Worm (Caenorhabditis elegans) whole organism, L4 larva: ENCODE results near the gene cpr-2.
"Not testable (repeated sequence)": the region's sequence is repeated elsewhere in the genome, so short reads cannot be mapped to it uniquely, and the experiment has no call there.

Experiments used
- F26F4.8 ChIP-seq: fragments of 200-800 bp; sonication (Bioruptor generic); conservative IDR thresholded peaks from 2 replicates; pipeline ENCODE4 v1.3.6; 2022; ENCODE audit warnings: missing genetic modification characterization, missing compliant biosample characterization
- R02D3.7 ChIP-seq: fragments of 150-350 bp; sonication (generic microtip); optimal IDR thresholded peaks from 3 replicates; lab custom pipeline; 2014; ENCODE audit warnings: missing biosample characterization, missing genetic modification characterization
- T26A8.4 ChIP-seq: fragments of 200-800 bp; sonication (Bioruptor generic); IDR thresholded peaks from 2 replicates; pipeline ENCODE4 v1.3.6; 2022; ENCODE audit warnings: missing genetic modification characterization, missing compliant biosample characterization
- Y48G9A.11 ChIP-seq: fragments of 200-800 bp; sonication (Bioruptor generic); IDR thresholded peaks from 2 replicates; pipeline ENCODE4 v1.3.6; 2022; ENCODE audit warnings: missing genetic modification reagents, missing genetic modification characterization, missing compliant biosample characterization
- Y5F2A.4 ChIP-seq: fragments of 200-800 bp; sonication (Bioruptor generic); optimal IDR thresholded peaks from 2 replicates; lab custom pipeline; 2018; ENCODE audit warnings: mild to moderate bottlenecking, missing genetic modification characterization, missing compliant biosample characterization
- ZK546.5 ChIP-seq, 2 experiments: sonication (generic microtip); optimal IDR thresholded peaks; 2 replicates each; lab custom pipeline; 2017; ENCODE audit warnings: missing biosample characterization in 2 of 2, missing genetic modification characterization in 2 of 2
- aha-1 ChIP-seq: fragments of 150-350 bp; peaks from one replicate; lab custom pipeline; 2014; ENCODE audit warnings: missing biosample characterization, missing genetic modification characterization
- arid-1 ChIP-seq: fragments of 200-800 bp; sonication (Bioruptor generic); conservative IDR thresholded peaks from 2 replicates; pipeline ENCODE4 v1.3.6; 2022; ENCODE audit warnings: missing genetic modification reagents, missing genetic modification characterization, missing compliant biosample characterization
- attf-4 ChIP-seq: sonication (generic microtip); optimal IDR thresholded peaks from 3 replicates; lab custom pipeline; 2017; ENCODE audit warnings: missing biosample characterization, missing genetic modification characterization
- ceh-20 ChIP-seq: fragments of 200-800 bp; sonication (Bioruptor generic); IDR thresholded peaks from 2 replicates; pipeline ENCODE4 v1.3.6; 2022; ENCODE audit warnings: missing genetic modification reagents, missing genetic modification characterization, missing compliant biosample characterization
- ceh-28 ChIP-seq: fragments of 150-350 bp; optimal IDR thresholded peaks from 2 replicates; lab custom pipeline; 2014; ENCODE audit warnings: missing biosample characterization, missing genetic modification reagents, missing genetic modification characterization
- ceh-32 ChIP-seq: sonication (generic microtip); optimal IDR thresholded peaks from 2 replicates; lab custom pipeline; 2016; ENCODE audit warnings: mild to moderate bottlenecking, missing genetic modification characterization, missing compliant biosample characterization; ENCODE audit not compliant: poor library complexity
- ceh-44 ChIP-seq: fragments of 200-800 bp; sonication (Bioruptor generic); IDR thresholded peaks from 2 replicates; pipeline ENCODE4 v1.3.6; 2022; ENCODE audit warnings: missing genetic modification reagents, missing genetic modification characterization, missing compliant biosample characterization
- ceh-62 ChIP-seq: sonication (generic microtip); optimal IDR thresholded peaks from 2 replicates; lab custom pipeline; 2017; ENCODE audit warnings: missing biosample characterization, missing genetic modification characterization
- ceh-82 ChIP-seq: sonication (generic microtip); optimal IDR thresholded peaks from 2 replicates; lab custom pipeline; 2017; ENCODE audit warnings: missing biosample characterization, missing genetic modification characterization
- ces-1 ChIP-seq: fragments of 150-350 bp; sonication (generic microtip); optimal IDR thresholded peaks from 4 replicates; lab custom pipeline; 2014; ENCODE audit warnings: missing biosample characterization, missing genetic modification reagents, missing genetic modification characterization
- ctbp-1 ChIP-seq: fragments of 200-800 bp; sonication (Bioruptor generic); IDR thresholded peaks from 2 replicates; pipeline ENCODE4 v1.3.6; 2022; ENCODE audit warnings: missing genetic modification reagents, missing genetic modification characterization, missing compliant biosample characterization
- dmd-6 ChIP-seq: fragments of 200-800 bp; sonication (Bioruptor generic); IDR thresholded peaks from 2 replicates; pipeline ENCODE4 v1.3.6; 2022; ENCODE audit warnings: missing genetic modification reagents, missing genetic modification characterization, missing compliant biosample characterization
- dpl-1 ChIP-seq: fragments of 150-350 bp; optimal IDR thresholded peaks from 2 replicates; lab custom pipeline; 2014; ENCODE audit warnings: missing biosample characterization, missing genetic modification reagents, missing genetic modification characterization
- fos-1 ChIP-seq: fragments of 150-350 bp; optimal IDR thresholded peaks from 2 replicates; lab custom pipeline; 2014; ENCODE audit warnings: missing biosample characterization, missing genetic modification characterization
- hif-1 ChIP-seq, 2 experiments: sonication (generic microtip); optimal IDR thresholded peaks; 2 replicates each; lab custom pipeline; 2016 to 2017; ENCODE audit warnings: missing compliant biosample characterization in 2 of 2, missing genetic modification characterization in 2 of 2, missing genetic modification reagents in 2 of 2, missing genotype in 2 of 2, mild to moderate bottlenecking in 1 of 2
- hlh-11 ChIP-seq: fragments of 200-800 bp; sonication (Bioruptor generic); optimal IDR thresholded peaks from 2 replicates; lab custom pipeline; 2018; ENCODE audit warnings: mild to moderate bottlenecking, missing genetic modification characterization, missing compliant biosample characterization
- jun-1 ChIP-seq: fragments of 150-350 bp; optimal IDR thresholded peaks from 2 replicates; lab custom pipeline; 2014; ENCODE audit warnings: missing biosample characterization, missing genetic modification reagents, missing genetic modification characterization
- lin-13 ChIP-seq: fragments of 150-350 bp; optimal IDR thresholded peaks from 2 replicates; lab custom pipeline; 2014; ENCODE audit warnings: missing biosample characterization, missing genetic modification reagents, missing genetic modification characterization
- lin-15B ChIP-seq: fragments of 150-350 bp; sonication (generic microtip); optimal IDR thresholded peaks from 3 replicates; lab custom pipeline; 2014; ENCODE audit warnings: missing biosample characterization, missing genetic modification characterization
- lin-38 ChIP-seq: fragments of 200-800 bp; sonication (Bioruptor generic); IDR thresholded peaks from 2 replicates; pipeline ENCODE4 v1.3.6; 2022; ENCODE audit warnings: missing genetic modification reagents, missing genetic modification characterization, missing compliant biosample characterization
- lir-3 ChIP-seq: sonication (generic microtip); optimal IDR thresholded peaks from 2 replicates; lab custom pipeline; 2016; ENCODE audit warnings: mild to moderate bottlenecking, missing genetic modification characterization, missing compliant biosample characterization
- madf-5 ChIP-seq, 2 experiments: fragments of 200-800 bp; sonication (Bioruptor generic); IDR thresholded peaks; 2 replicates each; pipeline ENCODE4 v1.3.6; 2022; ENCODE audit warnings: missing compliant biosample characterization in 2 of 2, missing genetic modification characterization in 2 of 2
- mdt-29 ChIP-seq: fragments of 200-800 bp; sonication (Bioruptor generic); IDR thresholded peaks from 2 replicates; pipeline ENCODE4 v1.3.6; 2022; ENCODE audit warnings: missing genetic modification reagents, missing genetic modification characterization, missing compliant biosample characterization
- mes-2 ChIP-seq: sonication (generic microtip); optimal IDR thresholded peaks from 2 replicates; lab custom pipeline; 2016; ENCODE audit warnings: missing genotype, mild to moderate bottlenecking, missing genetic modification characterization, missing compliant biosample characterization; ENCODE audit not compliant: poor library complexity, severe bottlenecking
- nhr-10 ChIP-seq: fragments of 150-350 bp; optimal IDR thresholded peaks from 2 replicates; lab custom pipeline; 2014; ENCODE audit warnings: missing biosample characterization, missing genetic modification characterization
- nhr-41 ChIP-seq: fragments of 200-800 bp; sonication (Bioruptor generic); IDR thresholded peaks from 2 replicates; pipeline ENCODE4 v1.3.6; 2022; ENCODE audit warnings: missing genetic modification reagents, missing genetic modification characterization, missing compliant biosample characterization
- nhr-76 ChIP-seq: fragments of 150-350 bp; optimal IDR thresholded peaks from 2 replicates; lab custom pipeline; 2014; ENCODE audit warnings: missing biosample characterization, missing genetic modification characterization
- nhr-77 ChIP-seq: fragments of 150-350 bp; optimal IDR thresholded peaks from 2 replicates; lab custom pipeline; 2014; ENCODE audit warnings: missing biosample characterization, missing genetic modification characterization
- pha-4 ChIP-seq, 2 experiments: fragments of 150-350 bp in 1 of 2; fragments of 200-800 bp in 1 of 2; sonication (Bioruptor generic) in 1 of 2; IDR thresholded peaks in 1 of 2; optimal IDR thresholded peaks in 1 of 2; 2 replicates each; pipeline versions ENCODE4 v1.3.6 to Lab custom; 2014 to 2022; ENCODE audit warnings: missing genetic modification characterization in 2 of 2, missing genetic modification reagents in 2 of 2, missing biosample characterization in 1 of 2, missing compliant biosample characterization in 1 of 2
- pqm-1 ChIP-seq: sonication (generic microtip); optimal IDR thresholded peaks from 2 replicates; lab custom pipeline; 2017; ENCODE audit warnings: missing biosample characterization, missing genetic modification characterization
- rbr-2 ChIP-seq: sonication (generic microtip); optimal IDR thresholded peaks from 2 replicates; lab custom pipeline; 2016; ENCODE audit warnings: missing genotype, missing genetic modification characterization, missing compliant biosample characterization
- spr-1 ChIP-seq: sonication (generic microtip); optimal IDR thresholded peaks from 2 replicates; lab custom pipeline; 2016; ENCODE audit warnings: mild to moderate bottlenecking, missing genetic modification characterization, missing compliant biosample characterization
- tag-97 ChIP-seq: fragments of 200-800 bp; sonication (Bioruptor generic); IDR thresholded peaks from 2 replicates; pipeline ENCODE4 v1.3.6; 2022; ENCODE audit warnings: missing genetic modification characterization, missing compliant biosample characterization
- unc-62 ChIP-seq, 3 experiments: fragments of 150-350 bp in 1 of 3; sonication (generic microtip); optimal IDR thresholded peaks in 2 of 3; peaks in 1 of 3; 1 replicate in 1 of 3; 2 replicates in 2 of 3; lab custom pipeline; 2014 to 2017; ENCODE audit warnings: missing biosample characterization in 3 of 3, missing genetic modification characterization in 3 of 3, missing genetic modification reagents in 3 of 3, missing genotype in 1 of 3
- zag-1 ChIP-seq: fragments of 150-350 bp; optimal IDR thresholded peaks from 2 replicates; lab custom pipeline; 2014; ENCODE audit warnings: missing biosample characterization, missing genetic modification characterization
- zfp-3 ChIP-seq: fragments of 200-800 bp; sonication (Bioruptor generic); conservative IDR thresholded peaks from 2 replicates; pipeline ENCODE4 v1.3.6; 2022; ENCODE audit warnings: missing genetic modification reagents, missing genetic modification characterization, missing compliant biosample characterization

Gene cpr-2

DNA sequence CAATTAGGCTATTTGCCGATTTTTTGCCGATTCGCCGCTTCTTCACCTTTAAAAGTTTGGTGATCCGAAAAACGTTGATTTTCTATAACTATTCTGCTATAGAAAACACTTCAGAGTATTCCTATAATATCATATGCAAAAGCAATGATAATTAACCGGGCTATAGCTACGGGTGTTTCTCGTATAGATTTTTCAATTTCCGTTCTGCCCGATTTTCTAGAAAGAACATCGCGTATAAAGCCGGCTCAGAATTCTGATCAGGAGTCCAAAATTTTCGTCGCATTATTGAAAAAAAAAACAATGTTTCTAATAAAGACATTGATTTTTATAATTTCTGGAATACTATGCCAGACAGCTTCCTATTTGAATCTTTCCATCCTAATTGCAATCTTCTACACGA, 16.8 kb upstream of the cpr-2 start, which contains the start of gene srbc-65 (continued):
- TF ChIP-seq ceh-82: no peak
- no peak for TF ChIP-seq unc-62 (GFP tag; optimal IDR thresholded peaks at IDR 0.05 in 1 of 2; lab: Kevin White, UChicago)
- no peak for TF ChIP-seq unc-62 (tag; optimal IDR thresholded peaks at IDR 0.05; lab: Kevin White, UChicago)
- no peak for TF ChIP-seq pqm-1 (tag; lab: Kevin White, UChicago)
- no peak for TF ChIP-seq jun-1 (tag; lab: Kevin White, UChicago)
- TF ChIP-seq fos-1 (tag; lab: Kevin White, UChicago): no peak
- no peak for TF ChIP-seq hif-1 (tag; optimal IDR thresholded peaks at IDR 0.05; lab: Kevin White, UChicago)
- TF ChIP-seq, all 104 proteins: peak for 0

DNA sequence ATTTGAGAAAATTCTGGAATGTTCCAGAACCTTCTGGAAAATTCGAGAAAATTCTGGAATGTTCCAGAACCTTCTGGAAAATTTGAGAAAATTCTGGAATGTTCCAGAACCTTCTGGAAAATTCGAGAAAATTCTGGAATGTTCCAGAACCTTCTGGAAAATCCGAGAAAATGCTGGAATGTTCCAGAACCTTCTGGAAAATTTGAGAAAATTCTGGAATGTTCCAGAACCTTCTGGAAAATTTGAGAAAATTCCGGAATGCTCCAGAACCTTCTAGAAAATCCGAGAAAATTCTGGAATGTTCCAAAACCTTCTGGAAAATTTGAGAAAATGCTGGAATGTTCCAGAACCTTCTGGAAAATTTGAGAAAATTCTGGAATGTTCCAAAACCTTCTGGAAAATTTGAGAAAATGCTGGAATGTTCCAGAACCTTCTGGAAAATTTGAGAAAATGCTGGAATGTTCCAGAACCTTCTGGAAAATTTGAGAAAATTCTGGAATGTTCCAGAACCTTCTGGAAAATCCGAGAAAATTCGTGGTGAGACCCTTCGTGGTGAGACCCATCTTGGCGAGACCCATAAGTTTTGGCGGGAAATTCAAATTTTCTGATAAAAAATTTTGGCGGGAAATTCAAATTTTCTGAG, 14.2 kb upstream of the cpr-2 start:
- TF ChIP-seq pha-4 (GFP tag; IDR thresholded peaks at IDR 0.05; lab: Robert Waterston, UW): 0 out of 2 replicates have a peak, but pooled peaks have one; percentile 19
- not testable (repeated sequence) for TF ChIP-seq pha-4 (tag; optimal IDR thresholded peaks at IDR 0.05; lab: Kevin White, UChicago)

DNA sequence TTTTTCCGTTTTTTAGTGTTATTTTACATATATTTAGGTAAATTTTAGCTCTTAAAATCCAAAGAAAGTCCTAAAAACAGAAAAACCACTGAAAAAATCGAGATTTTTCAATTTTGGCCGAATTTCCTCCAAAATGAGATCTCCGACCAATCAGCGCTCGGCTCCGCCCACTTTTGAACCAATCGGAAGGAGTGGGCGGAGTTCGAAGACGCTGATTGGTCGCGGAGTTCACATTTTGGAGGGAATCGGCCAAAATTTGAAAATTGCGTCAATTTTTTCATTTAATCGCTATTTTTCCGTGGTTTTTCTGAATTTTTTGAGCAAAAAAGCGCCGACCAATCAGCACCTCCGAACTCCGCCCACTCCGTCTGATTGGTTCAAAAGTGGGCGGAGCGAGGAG, 6.8 kb upstream of the cpr-2 start:
- no peak for TF ChIP-seq ceh-32 (tag; lab: Kevin White, UChicago)
- TF ChIP-seq lin-38 (GFP tag; lab: Robert Waterston, UW): 0 out of 2 replicates have a peak, but pooled peaks have one; percentile 19

DNA sequence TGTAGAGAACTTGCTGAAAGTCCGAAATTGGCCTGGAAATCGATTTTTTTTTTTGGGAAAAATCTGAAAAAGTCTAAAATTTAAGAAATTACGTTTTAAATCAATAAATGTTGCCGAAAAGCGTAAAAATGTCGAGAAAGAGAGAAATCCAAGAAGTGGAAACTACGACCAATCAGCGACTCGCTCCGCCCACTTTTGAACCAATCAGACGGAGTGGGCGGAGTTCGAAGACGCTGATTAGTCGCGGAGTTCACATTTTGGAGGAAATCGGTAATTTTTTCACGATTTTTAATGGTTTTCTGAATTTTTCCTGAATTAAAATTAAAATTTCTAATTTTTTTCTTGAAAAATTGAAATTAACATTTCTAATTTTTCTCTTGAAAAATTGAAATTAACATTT, 5.8 kb upstream of the cpr-2 start:
- TF ChIP-seq tag-97 (GFP tag; lab: Robert Waterston, UW): no peak
- no peak for TF ChIP-seq lir-3 (tag; lab: Kevin White, UChicago)
- TF ChIP-seq ceh-44 (GFP tag; lab: Robert Waterston, UW): no peak
- no peak for TF ChIP-seq ceh-20 (GFP tag; lab: Robert Waterston, UW)
- no peak for TF ChIP-seq Y48G9A.11
- no peak for TF ChIP-seq F26F4.8 (GFP tag; lab: Robert Waterston, UW)
- no peak for TF ChIP-seq nhr-41 (GFP tag; lab: Robert Waterston, UW)
- no peak for TF ChIP-seq attf-4 (tag; lab: Kevin White, UChicago)
- no peak for TF ChIP-seq nhr-10 (tag; lab: Kevin White, UChicago)
- no peak for TF ChIP-seq madf-5 (GFP tag; IDR thresholded peaks at IDR 0.05; lab: Robert Waterston, UW)
- no peak for TF ChIP-seq dmd-6 (GFP tag; lab: Robert Waterston, UW)
- no peak for TF ChIP-seq nhr-76 (tag; lab: Kevin White, UChicago)
- TF ChIP-seq ces-1 (GFP tag; lab: Kevin White, UChicago): no peak
- no peak for TF ChIP-seq mdt-29 (GFP tag; lab: Robert Waterston, UW)
- TF ChIP-seq rbr-2 (tag; lab: Kevin White, UChicago): no peak
- TF ChIP-seq lin-13: no peak
- TF ChIP-seq Y5F2A.4: no peak
- TF ChIP-seq lin-15B: no peak
- no peak for TF ChIP-seq zfp-3 (GFP tag; lab: Robert Waterston, UW)

DNA sequence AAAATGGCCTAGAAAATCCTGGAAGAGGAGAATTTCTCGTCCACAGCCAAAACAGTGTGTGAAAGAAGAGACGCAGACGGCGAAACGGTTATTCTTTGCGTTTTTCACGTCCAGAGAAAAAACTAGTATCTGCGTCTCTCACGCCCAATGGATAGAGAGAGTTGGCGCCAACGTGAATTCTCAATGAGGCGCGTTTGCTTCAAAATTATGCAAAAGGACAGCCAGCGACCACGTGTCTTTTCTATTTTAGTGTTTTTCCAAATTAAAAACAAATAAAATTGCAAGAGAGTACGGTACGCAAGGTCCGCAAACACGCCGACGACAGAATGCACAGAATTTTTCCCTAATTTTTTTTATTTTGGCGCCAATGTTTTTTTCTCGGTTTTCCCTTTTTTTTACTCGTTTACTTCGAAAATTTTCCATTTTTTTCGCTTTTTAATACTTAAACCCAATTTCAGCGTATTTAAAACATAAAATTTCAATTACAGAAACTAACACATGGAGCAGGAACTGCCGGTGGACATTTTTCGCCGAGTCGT, 4.1 kb upstream of the cpr-2 start, which contains the start of gene Y32B12B.2:
Y32B12B.2 (plus strand) TSS at position 489 of the 539 bp plus-strand sequence.
- TF ChIP-seq ZK546.5 (tag; optimal IDR thresholded peaks at IDR 0.05; lab: Kevin White, UChicago) (no peak), nhr-77 (tag; lab: Kevin White, UChicago) (no peak), ctbp-1 (peak; percentile 36; the same call in 1 of the 2 replicates), ceh-62 (tag; lab: Kevin White, UChicago) (no peak), R02D3.7 (tag; lab: Kevin White, UChicago) (no peak), zag-1 (tag; lab: Kevin White, UChicago) (no peak), mes-2 (tag; lab: Kevin White, UChicago) (peak; percentile 75), spr-1 (tag; lab: Kevin White, UChicago) (no peak), lin-38 (GFP tag; lab: Robert Waterston, UW) (peak; percentile 88), aha-1 (tag; lab: Kevin White, UChicago) (peak; percentile 3), hlh-11 (peak; percentile 49), arid-1 (GFP tag; lab: Robert Waterston, UW) (no peak), dpl-1 (GFP tag; lab: Kevin White, UChicago) (peak; percentile 80), nhr-41 (GFP tag; lab: Robert Waterston, UW) (no peak), T26A8.4 (GFP tag; lab: Robert Waterston, UW) (0 out of 2 replicates have a peak, but pooled peaks have one; percentile 23), madf-5 (GFP tag; IDR thresholded peaks at IDR 0.05; lab: Robert Waterston, UW) (no peak), ceh-28 (tag; lab: Kevin White, UChicago) (no peak), nhr-10 (tag; lab: Kevin White, UChicago) (no peak), lin-13 (peak; percentile 36)
